Worm (Caenorhabditis elegans): ENCODE measurements around the gene nhr-41.
A peak's percentile ranks its signal among the peaks of the same experiment; 100 is the strongest.

nhr-41 gene

DNA sequence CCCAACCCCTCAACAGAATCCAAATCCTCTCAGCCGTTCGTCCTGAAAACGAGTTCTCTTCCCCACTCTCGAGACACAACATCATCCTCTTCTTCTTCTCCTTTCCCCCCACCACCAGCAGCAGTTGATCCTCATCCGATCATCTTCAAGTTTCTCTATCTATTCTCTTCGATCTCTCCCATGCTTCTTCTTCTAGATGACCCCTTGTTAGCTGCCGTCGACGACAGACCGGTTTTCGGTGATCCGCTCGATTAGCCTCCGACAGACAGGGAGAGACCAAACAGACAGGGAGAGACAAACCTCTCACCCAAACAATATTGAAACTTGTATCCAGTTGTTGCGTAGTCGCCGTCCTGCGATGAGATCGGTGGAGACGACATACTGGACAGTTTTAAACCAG, 14.7 kb upstream of the nhr-41 start:
- TF ChIP-seq ztf-4 (tag; optimal IDR thresholded peaks at IDR 0.05) (peak; percentile 28), dpl-1 (GFP tag; optimal IDR thresholded peaks at IDR 0.05) (no peak), jun-1 (tag; optimal IDR thresholded peaks at IDR 0.05) (peak; percentile 1), blmp-1 (tag; optimal IDR thresholded peaks at IDR 0.05) (peak; percentile 88), nhr-90 (tag; optimal IDR thresholded peaks at IDR 0.05; ENCODE audit: poor library complexity) (no peak)

DNA sequence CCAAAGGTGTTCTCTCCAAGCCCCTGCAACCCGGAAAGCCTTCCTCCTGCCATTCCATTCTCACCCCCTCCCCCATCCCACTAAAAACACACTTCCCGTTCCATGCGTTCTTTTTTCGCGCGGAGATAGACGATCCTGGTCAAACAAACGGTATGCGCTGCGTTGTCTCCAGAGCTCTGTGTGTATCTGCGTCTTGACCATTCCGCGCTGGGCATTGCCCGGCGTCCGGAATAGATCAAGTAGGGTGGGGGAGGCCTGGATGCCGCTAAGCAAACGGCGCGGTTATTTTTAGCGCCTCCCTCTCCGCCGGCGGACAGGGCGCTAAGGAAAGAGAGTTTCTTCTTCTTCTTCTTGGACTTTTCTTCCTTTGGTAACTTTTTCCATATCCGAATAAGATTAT, 10.7 kb upstream of the nhr-41 start:
- TF ChIP-seq mdl-1 (tag; optimal IDR thresholded peaks at IDR 0.05): no peak
- TF ChIP-seq nhr-84 (tag; optimal IDR thresholded peaks at IDR 0.05): no peak
- TF ChIP-seq unc-98 (GFP tag; IDR thresholded peaks at IDR 0.05): no peak
- TF ChIP-seq elt-2 (tag; optimal IDR thresholded peaks at IDR 0.05): no peak
- TF ChIP-seq nhr-90 (tag; optimal IDR thresholded peaks at IDR 0.05; ENCODE audit: poor library complexity): no peak
- TF ChIP-seq unc-86 (tag; optimal IDR thresholded peaks at IDR 0.05): no peak
- TF ChIP-seq pag-3 (tag; optimal IDR thresholded peaks at IDR 0.05; ENCODE audit: borderline replicate concordance, insufficient read depth): no peak
- TF ChIP-seq snpc-4 (tag; optimal IDR thresholded peaks at IDR 0.05): no peak

- TF ChIP-seq pag-3 (tag; optimal IDR thresholded peaks at IDR 0.05; ENCODE audit: borderline replicate concordance, insufficient read depth): no peak
- no peak for TF ChIP-seq swsn-7 (tag; optimal IDR thresholded peaks at IDR 0.05)
- TF ChIP-seq blmp-1 (tag; optimal IDR thresholded peaks at IDR 0.05): peak; percentile 5
- no peak for TF ChIP-seq grh-1 (GFP tag; IDR thresholded peaks at IDR 0.05)
- peak; percentile 79 for TF ChIP-seq ceh-8 (GFP tag; optimal IDR thresholded peaks at IDR 0.05)
Observed at ce11 chrIV:1377699-1378098, 8.3 kb upstream of the nhr-41 start.

- no peak for TF ChIP-seq nhr-237 (tag; optimal IDR thresholded peaks at IDR 0.05)
- peak in 1 of 2 experiments; percentile 25 for TF ChIP-seq lin-35 (GFP tag; optimal IDR thresholded peaks at IDR 0.05)
- TF ChIP-seq nhr-20 (tag; optimal IDR thresholded peaks at IDR 0.05): no peak
- no peak for TF ChIP-seq unc-130 (tag; optimal IDR thresholded peaks at IDR 0.05)
- TF ChIP-seq swsn-7 (tag; optimal IDR thresholded peaks at IDR 0.05): no peak
- no peak for TF ChIP-seq sup-37 (GFP tag; optimal IDR thresholded peaks at IDR 0.05)
- no peak for TF ChIP-seq sox-4 (tag; optimal IDR thresholded peaks at IDR 0.05)
- peak; percentile 92 for TF ChIP-seq elt-2 (tag; optimal IDR thresholded peaks at IDR 0.05)
- TF ChIP-seq lin-39 (tag; optimal IDR thresholded peaks at IDR 0.05): no peak
- TF ChIP-seq pqm-1 (tag; optimal IDR thresholded peaks at IDR 0.05): peak; percentile 77
- no peak for TF ChIP-seq irx-1 (tag; optimal IDR thresholded peaks at IDR 0.05)
- no peak for TF ChIP-seq ces-1 (GFP tag; optimal IDR thresholded peaks at IDR 0.05)
- peak; percentile 20 for TF ChIP-seq jun-1 (tag; optimal IDR thresholded peaks at IDR 0.05)
Observed at ce11 chrIV:1378954-1379353, 7.1 kb upstream of the nhr-41 start.

DNA sequence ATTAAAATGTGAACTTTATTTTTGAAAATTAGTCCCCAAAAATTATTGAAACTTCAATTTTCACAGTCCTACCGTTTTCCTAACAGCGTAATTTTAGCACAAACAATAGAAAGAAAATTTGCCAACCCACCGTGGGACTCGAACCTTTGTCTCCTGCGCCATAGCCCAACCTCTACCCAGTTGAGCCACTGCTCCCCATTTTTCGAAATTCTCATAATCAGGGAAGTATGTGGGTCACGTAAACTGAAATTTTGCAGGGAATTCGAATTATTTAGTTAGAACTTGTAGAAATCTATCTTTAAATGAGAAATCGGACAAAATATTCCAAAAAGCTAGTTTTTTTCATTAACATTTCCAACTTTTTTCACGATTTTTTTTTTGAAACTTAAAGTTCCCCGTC, 5.7 kb upstream of the nhr-41 start:
- TF ChIP-seq ets-5 (GFP tag; IDR thresholded peaks at IDR 0.05) (no peak), unc-30 (tag; optimal IDR thresholded peaks at IDR 0.05) (no peak), efl-3 (GFP tag; optimal IDR thresholded peaks at IDR 0.05) (no peak), unc-98 (GFP tag; IDR thresholded peaks at IDR 0.05) (no peak), alr-1 (tag; optimal IDR thresholded peaks at IDR 0.05; ENCODE audit: borderline replicate concordance) (no peak), sptf-1 (tag; optimal IDR thresholded peaks at IDR 0.05) (no peak), zip-4 (GFP tag; optimal IDR thresholded peaks at IDR 0.05) (no peak), C16A3.4 (tag; optimal IDR thresholded peaks at IDR 0.05) (no peak), dpl-1 (GFP tag; optimal IDR thresholded peaks at IDR 0.05) (no peak)

All from whole organism, L1 larva.